Fruit fly (Drosophila melanogaster) whole organism: Measurements from ENCODE around the gene CG46513.
"Not testable (repeated sequence)": the region's sequence is repeated elsewhere in the genome, so short reads cannot be mapped to it uniquely, and the experiment has no call there.

Experiments used
- CG8478 ChIP-seq: fragments of >200 bp; optimal IDR thresholded peaks from 2 replicates; lab custom pipeline; 2018; ENCODE audit warnings: inconsistent platforms
- Dll ChIP-seq: fragments of >200 bp; optimal IDR thresholded peaks from 2 replicates; lab custom pipeline; 2017
- EcR ChIP-seq, 2 experiments: fragments of >200 bp; optimal IDR thresholded peaks; 2 replicates each; lab custom pipeline; 2017; ENCODE audit warnings: missing biosample characterization in 2 of 2, missing genetic modification characterization in 2 of 2, missing genetic modification reagents in 2 of 2
- pan ChIP-seq: fragments of >200 bp; optimal IDR thresholded peaks from 2 replicates; lab custom pipeline; 2017
- psq ChIP-seq: fragments of >200 bp; optimal IDR thresholded peaks from 2 replicates; lab custom pipeline; 2017
- usp ChIP-seq: fragments of >200 bp; optimal IDR thresholded peaks from 2 replicates; lab custom pipeline; 2017; ENCODE audit warnings: missing biosample characterization, missing genetic modification characterization, mixed read lengths

The CG46513 gene

dm6 chrX:22191973-22192372 lies at the start of gene CG46513:
CG46513 (plus strand) TSS chrX:22192273.
- TF ChIP-seq Dll, psq, pan (lab: Kevin White, UChicago): not testable (repeated sequence)

- TF ChIP-seq usp (GFP tag; lab: Kevin White, UChicago); Dll (lab: Kevin White, UChicago); CG8478 (lab: Kevin White, UChicago): not testable (repeated sequence)
Observed at dm6 chrX:22142758-22143157, 49.3 kb upstream of the CG46513 start, which contains the start of gene CG40813. CG40813 (plus strand) TSS chrX:22143058.

- not testable (repeated sequence) for TF ChIP-seq pan (lab: Kevin White, UChicago); usp (GFP tag; lab: Kevin White, UChicago); EcR (GFP tag; optimal IDR thresholded peaks at IDR 0.05; lab: Kevin White, UChicago)
Observed at dm6 chrX:22147489-22147888, 44.6 kb upstream of the CG46513 start, which contains the start of gene CG46504. CG46504 (plus strand) TSS chrX:22147789.

dm6 chrX:22152542-22152941 lies 39.5 kb upstream of the CG46513 start, which contains the start of gene CG46505:
CG46505 (plus strand) TSS chrX:22152842.
- TF ChIP-seq EcR (GFP tag; optimal IDR thresholded peaks at IDR 0.05; lab: Kevin White, UChicago); pan (lab: Kevin White, UChicago); CG8478 (lab: Kevin White, UChicago): not testable (repeated sequence)

- TF ChIP-seq usp (GFP tag; lab: Kevin White, UChicago); pan (lab: Kevin White, UChicago); psq (lab: Kevin White, UChicago): not testable (repeated sequence)
Observed at dm6 chrX:22157587-22157986, 34.5 kb upstream of the CG46513 start, which contains the start of gene CG46506. CG46506 (plus strand) TSS chrX:22157887.

- not testable (repeated sequence) for TF ChIP-seq pan, Dll, psq (lab: Kevin White, UChicago)
Observed at dm6 chrX:22162623-22163022, 29.4 kb upstream of the CG46513 start, which contains the start of gene CG46507. CG46507 (plus strand) TSS chrX:22162923.

dm6 chrX:22167355-22167754 lies 24.7 kb upstream of the CG46513 start, which contains the start of gene CG46508:
CG46508 (plus strand) TSS chrX:22167655.
- TF ChIP-seq EcR (GFP tag; optimal IDR thresholded peaks at IDR 0.05; lab: Kevin White, UChicago); psq (lab: Kevin White, UChicago); pan (lab: Kevin White, UChicago): not testable (repeated sequence)

- not testable (repeated sequence) for TF ChIP-seq psq (lab: Kevin White, UChicago); EcR (GFP tag; optimal IDR thresholded peaks at IDR 0.05; lab: Kevin White, UChicago); pan (lab: Kevin White, UChicago)
Observed at dm6 chrX:22172341-22172740, 19.7 kb upstream of the CG46513 start, which contains the start of gene CG46509. CG46509 (plus strand) TSS chrX:22172641.

dm6 chrX:22177205-22177604 lies 14.9 kb upstream of the CG46513 start, which contains the start of gene CG46510:
CG46510 (plus strand) TSS chrX:22177505.
- TF ChIP-seq usp (GFP tag; lab: Kevin White, UChicago); EcR (GFP tag; optimal IDR thresholded peaks at IDR 0.05; lab: Kevin White, UChicago); CG8478 (lab: Kevin White, UChicago): not testable (repeated sequence)

- not testable (repeated sequence) for TF ChIP-seq Dll (lab: Kevin White, UChicago); EcR (GFP tag; optimal IDR thresholded peaks at IDR 0.05; lab: Kevin White, UChicago); CG8478 (lab: Kevin White, UChicago)
Observed at dm6 chrX:22182193-22182592, 9.9 kb upstream of the CG46513 start, which contains the start of gene CG46511. CG46511 (plus strand) TSS chrX:22182493.

dm6 chrX:22187070-22187469 lies 5.0 kb upstream of the CG46513 start, which contains the start of gene CG46512:
CG46512 (plus strand) TSS chrX:22187370.
- not testable (repeated sequence) for TF ChIP-seq EcR (GFP tag; optimal IDR thresholded peaks at IDR 0.05; lab: Kevin White, UChicago); pan (lab: Kevin White, UChicago); CG8478 (lab: Kevin White, UChicago)

dm6 chrX:22196874-22197273 lies 4.8 kb downstream of the CG46513 start, which contains the start of gene CG46514:
CG46514 (plus strand) TSS chrX:22197174.
- not testable (repeated sequence) for TF ChIP-seq psq, CG8478, pan (lab: Kevin White, UChicago)

dm6 chrX:22201883-22202282 lies 9.8 kb downstream of the CG46513 start, which contains the start of gene CG46515:
CG46515 (plus strand) TSS chrX:22202183.
- TF ChIP-seq EcR (GFP tag; optimal IDR thresholded peaks at IDR 0.05; lab: Kevin White, UChicago); CG8478 (lab: Kevin White, UChicago); usp (GFP tag; lab: Kevin White, UChicago): not testable (repeated sequence)
